Fruit fly (Drosophila melanogaster) whole organism, embryonic: Measurements from ENCODE around the gene hop.

Experiments
- ATbp ChIP-seq: fragments of 200-800 bp; sonication (Bioruptor generic); optimal IDR thresholded peaks from 2 replicates; lab custom pipeline; 2017; ENCODE audit warnings: missing biosample characterization, mild to moderate bottlenecking, missing genetic modification characterization, missing genetic modification reagents
- Antp ChIP-seq: fragments of 200-800 bp; sonication (Bioruptor generic); optimal IDR thresholded peaks from 3 replicates; lab custom pipeline; 2016; ENCODE audit warnings: missing biosample characterization, missing genetic modification characterization
- BEAF-32 ChIP-seq: fragments of 200-800 bp; sonication (Bioruptor generic); optimal IDR thresholded peaks from 3 replicates; lab custom pipeline; 2017; ENCODE audit warnings: missing biosample characterization, missing genetic modification characterization, mild to moderate bottlenecking, moderate library complexity, missing genetic modification reagents
- C15 ChIP-seq: fragments of 200-800 bp; sonication (Bioruptor generic); IDR thresholded peaks from 3 replicates; pipeline ENCODE4 v1.3.6; 2022; ENCODE audit warnings: missing biosample characterization, missing genetic modification characterization
- CG10209 ChIP-seq: fragments of 200-800 bp; sonication (Bioruptor generic); optimal IDR thresholded peaks from 3 replicates; lab custom pipeline; 2017; ENCODE audit warnings: missing biosample characterization, mild to moderate bottlenecking, missing genetic modification characterization, missing genetic modification reagents
- CG10267 ChIP-seq: fragments of 200-800 bp; sonication (Bioruptor generic); optimal IDR thresholded peaks from 2 replicates; lab custom pipeline; 2018; ENCODE audit warnings: missing biosample characterization, mild to moderate bottlenecking, missing genetic modification characterization, moderate library complexity
- CG10565 ChIP-seq: fragments of 200-800 bp; sonication (Bioruptor generic); optimal IDR thresholded peaks from 3 replicates; lab custom pipeline; 2016; ENCODE audit warnings: missing biosample characterization, mild to moderate bottlenecking, missing genetic modification characterization
- CG12659 ChIP-seq: fragments of 200-800 bp; sonication (Bioruptor generic); optimal IDR thresholded peaks from 3 replicates; lab custom pipeline; 2017; ENCODE audit warnings: mild to moderate bottlenecking, missing biosample characterization, missing genetic modification reagents, missing genetic modification characterization
- CG12769 ChIP-seq: fragments of 200-800 bp; sonication (Bioruptor generic); optimal IDR thresholded peaks from 2 replicates; lab custom pipeline; 2019; ENCODE audit warnings: missing biosample characterization, mild to moderate bottlenecking, missing genetic modification characterization, moderate library complexity
- CG14667 ChIP-seq: fragments of 200-800 bp; sonication (Bioruptor generic); IDR thresholded peaks from 2 replicates; pipeline ENCODE4 v1.3.6; 2022; ENCODE audit warnings: missing biosample characterization, missing genetic modification characterization
- CG15073 ChIP-seq: fragments of 200-800 bp; sonication (Bioruptor generic); optimal IDR thresholded peaks from 2 replicates; lab custom pipeline; 2016; ENCODE audit warnings: missing biosample characterization, missing genetic modification characterization
- CG15269 ChIP-seq: fragments of 200-800 bp; sonication (Bioruptor generic); optimal IDR thresholded peaks from 2 replicates; lab custom pipeline; 2018; ENCODE audit warnings: missing biosample characterization, mild to moderate bottlenecking, missing genetic modification characterization, moderate library complexity
- CG15514 ChIP-seq: fragments of 200-800 bp; sonication (Bioruptor generic); optimal IDR thresholded peaks from 3 replicates; lab custom pipeline; 2017; ENCODE audit warnings: missing biosample characterization, missing genetic modification characterization, mild to moderate bottlenecking, moderate library complexity, missing genetic modification reagents
- CG1603 ChIP-seq: fragments of 200-800 bp; sonication (Bioruptor generic); optimal IDR thresholded peaks from 2 replicates; lab custom pipeline; 2019; ENCODE audit warnings: missing biosample characterization, mild to moderate bottlenecking, missing genetic modification characterization, moderate library complexity
- CG17328 ChIP-seq: fragments of 200-800 bp; sonication (Bioruptor generic); IDR thresholded peaks from 2 replicates; pipeline ENCODE4 v1.3.6; 2022; ENCODE audit warnings: missing biosample characterization, missing genetic modification characterization
- CG18262 ChIP-seq: fragments of 200-800 bp; optimal IDR thresholded peaks from 3 replicates; lab custom pipeline; 2019; ENCODE audit warnings: missing biosample characterization, mild to moderate bottlenecking, missing genetic modification characterization, moderate library complexity
- CG31441 ChIP-seq: fragments of 200-800 bp; sonication (Bioruptor generic); IDR thresholded peaks from 2 replicates; pipeline ENCODE4 v1.3.6; 2022; ENCODE audit warnings: missing biosample characterization, missing genetic modification characterization
- CG34422 ChIP-seq: fragments of 200-800 bp; sonication (Bioruptor generic); IDR thresholded peaks from 3 replicates; pipeline ENCODE4 v1.3.6; 2022; ENCODE audit warnings: missing biosample characterization, missing genetic modification characterization
- CG4617 ChIP-seq: fragments of 200-800 bp; sonication (Bioruptor generic); optimal IDR thresholded peaks from 3 replicates; lab custom pipeline; 2016; ENCODE audit warnings: missing biosample characterization, missing genetic modification characterization, borderline replicate concordance
- CG6689 ChIP-seq: fragments of 200-800 bp; sonication (Bioruptor generic); IDR thresholded peaks from 2 replicates; pipeline ENCODE4 v1.3.6; 2022; ENCODE audit warnings: missing biosample characterization, missing genetic modification characterization
- CG7556 ChIP-seq: fragments of 200-800 bp; sonication (Bioruptor generic); optimal IDR thresholded peaks from 2 replicates; lab custom pipeline; 2017; ENCODE audit warnings: missing biosample characterization, mild to moderate bottlenecking, missing genetic modification characterization
- CG9932 ChIP-seq: fragments of 200-800 bp; sonication (Bioruptor generic); IDR thresholded peaks from 2 replicates; pipeline ENCODE4 v1.3.6; 2022; ENCODE audit warnings: missing biosample characterization, missing genetic modification characterization
- E2f2 ChIP-seq: fragments of 200-800 bp; sonication (Bioruptor generic); IDR thresholded peaks from 2 replicates; pipeline ENCODE4 v1.3.6; 2022; ENCODE audit warnings: missing biosample characterization, missing genetic modification characterization
- Gug ChIP-seq: fragments of 200-800 bp; sonication (Bioruptor generic); IDR thresholded peaks from 4 replicates; pipeline ENCODE4 v1.3.6; 2022; ENCODE audit warnings: missing biosample characterization, missing genetic modification characterization
- Hand ChIP-seq: fragments of 200-800 bp; sonication (Bioruptor generic); optimal IDR thresholded peaks from 2 replicates; lab custom pipeline; 2017; ENCODE audit warnings: mild to moderate bottlenecking, missing biosample characterization, missing genetic modification reagents, missing genetic modification characterization
- HmgD ChIP-seq: fragments of 200-800 bp; sonication (Bioruptor generic); optimal IDR thresholded peaks from 3 replicates; lab custom pipeline; 2016; ENCODE audit warnings: missing biosample characterization, missing genetic modification characterization
- Hr3 ChIP-seq: fragments of 200-800 bp; sonication (Bioruptor generic); optimal IDR thresholded peaks from 3 replicates; lab custom pipeline; 2016; ENCODE audit warnings: missing biosample characterization, missing genetic modification characterization
- Med ChIP-seq: fragments of 200-800 bp; sonication (Bioruptor generic); peaks from one replicate; lab custom pipeline; 2016; ENCODE audit warnings: missing biosample characterization, missing genetic modification characterization, mild to moderate bottlenecking, inconsistent platforms, moderate library complexity
- Mrtf ChIP-seq: fragments of 200-800 bp; sonication (Bioruptor generic); IDR thresholded peaks from 3 replicates; pipeline ENCODE4 v1.3.6; 2022; ENCODE audit warnings: missing biosample characterization, missing genetic modification characterization
- Rfx ChIP-seq: fragments of 200-800 bp; sonication (Bioruptor generic); IDR thresholded peaks from 2 replicates; pipeline ENCODE4 v1.3.6; 2022; ENCODE audit warnings: missing biosample characterization, missing genetic modification characterization
- Sox102F ChIP-seq: fragments of 200-800 bp; sonication (Bioruptor generic); optimal IDR thresholded peaks from 2 replicates; lab custom pipeline; 2018; ENCODE audit warnings: missing biosample characterization, mild to moderate bottlenecking, missing genetic modification characterization, moderate library complexity
- YL-1 ChIP-seq: fragments of 200-800 bp; sonication (Bioruptor generic); optimal IDR thresholded peaks from 3 replicates; lab custom pipeline; 2017; ENCODE audit warnings: missing biosample characterization, mild to moderate bottlenecking, missing genetic modification characterization
- cad ChIP-seq: fragments of >200 bp; optimal IDR thresholded peaks from 2 replicates; lab custom pipeline; 2017; ENCODE audit warnings: missing biosample characterization, missing genetic modification characterization
- danr ChIP-seq: fragments of 200-800 bp; sonication (Bioruptor generic); IDR thresholded peaks from 2 replicates; pipeline ENCODE4 v1.3.6; 2022; ENCODE audit warnings: missing biosample characterization, missing genetic modification characterization
- dm ChIP-seq: fragments of 200-800 bp; sonication (Bioruptor generic); optimal IDR thresholded peaks from 3 replicates; lab custom pipeline; 2016; ENCODE audit warnings: missing biosample characterization, missing genetic modification characterization
- ewg ChIP-seq: fragments of 200-800 bp; sonication (Bioruptor generic); optimal IDR thresholded peaks from 3 replicates; lab custom pipeline; 2017; ENCODE audit warnings: mild to moderate bottlenecking, missing biosample characterization, missing genetic modification reagents, missing genetic modification characterization
- gcm2 ChIP-seq: fragments of 200-800 bp; sonication (Bioruptor generic); optimal IDR thresholded peaks from 2 replicates; lab custom pipeline; 2016; ENCODE audit warnings: missing biosample characterization, missing genetic modification characterization
- gem ChIP-seq: fragments of 200-800 bp; sonication (Bioruptor generic); optimal IDR thresholded peaks from 2 replicates; lab custom pipeline; 2019; ENCODE audit warnings: missing biosample characterization, mild to moderate bottlenecking, missing genetic modification characterization, moderate library complexity
- gfzf ChIP-seq: fragments of 200-800 bp; sonication (Bioruptor generic); optimal IDR thresholded peaks from 2 replicates; lab custom pipeline; 2016; ENCODE audit warnings: missing biosample characterization, mild to moderate bottlenecking, missing genetic modification characterization, moderate library complexity
- maf-S ChIP-seq: fragments of 200-800 bp; sonication (Bioruptor generic); optimal IDR thresholded peaks from 2 replicates; lab custom pipeline; 2016; ENCODE audit warnings: missing biosample characterization, missing genetic modification characterization
- nerfin-1 ChIP-seq: fragments of 200-800 bp; sonication (Bioruptor generic); optimal IDR thresholded peaks from 3 replicates; lab custom pipeline; 2019; ENCODE audit warnings: missing biosample characterization, mild to moderate bottlenecking, missing genetic modification characterization, moderate library complexity
- oc ChIP-seq: fragments of 200-800 bp; sonication (Bioruptor generic); optimal IDR thresholded peaks from 2 replicates; lab custom pipeline; 2018; ENCODE audit warnings: missing biosample characterization, mild to moderate bottlenecking, missing genetic modification characterization, moderate library complexity
- odd ChIP-seq: fragments of 200-800 bp; sonication (Bioruptor generic); optimal IDR thresholded peaks from 2 replicates; lab custom pipeline; 2017; ENCODE audit warnings: missing biosample characterization, mild to moderate bottlenecking, missing genetic modification characterization
- pita ChIP-seq: fragments of 200-800 bp; sonication (Bioruptor generic); optimal IDR thresholded peaks from 2 replicates; lab custom pipeline; 2017; ENCODE audit warnings: missing biosample characterization, mild to moderate bottlenecking, missing genetic modification characterization
- pum ChIP-seq: fragments of 200-800 bp; sonication (Bioruptor generic); optimal IDR thresholded peaks from 2 replicates; lab custom pipeline; 2016; ENCODE audit warnings: missing biosample characterization, missing genetic modification characterization
- pzg ChIP-seq: fragments of 200-800 bp; sonication (Bioruptor generic); optimal IDR thresholded peaks from 3 replicates; lab custom pipeline; 2018; ENCODE audit warnings: missing biosample characterization, mild to moderate bottlenecking, missing genetic modification characterization, moderate library complexity
- schlank ChIP-seq: fragments of 200-800 bp; sonication (Bioruptor generic); optimal IDR thresholded peaks from 2 replicates; lab custom pipeline; 2018; ENCODE audit warnings: missing biosample characterization, mild to moderate bottlenecking, missing genetic modification characterization
- ssp ChIP-seq: fragments of 200-800 bp; sonication (Bioruptor generic); IDR thresholded peaks from 2 replicates; pipeline ENCODE4 v1.3.6; 2022; ENCODE audit warnings: missing biosample characterization, missing genetic modification characterization
- tap ChIP-seq: fragments of 200-800 bp; optimal IDR thresholded peaks from 3 replicates; lab custom pipeline; 2019; ENCODE audit warnings: missing biosample characterization, mild to moderate bottlenecking, missing genetic modification characterization, moderate library complexity
- toy ChIP-seq: fragments of 200-800 bp; sonication (Bioruptor generic); IDR thresholded peaks from 2 replicates; pipeline ENCODE4 v1.3.6; 2022; ENCODE audit warnings: missing biosample characterization, missing genetic modification characterization
- unpg ChIP-seq: fragments of 200-800 bp; sonication (Bioruptor generic); optimal IDR thresholded peaks from 3 replicates; lab custom pipeline; 2018; ENCODE audit warnings: missing biosample characterization, mild to moderate bottlenecking, missing genetic modification characterization, moderate library complexity
- vnd ChIP-seq: fragments of 200-800 bp; sonication (Bioruptor generic); IDR thresholded peaks from 3 replicates; pipeline ENCODE4 v1.3.6; 2022; ENCODE audit warnings: missing biosample characterization, missing genetic modification characterization; ENCODE audit not compliant: partially characterized antibody

The hop gene

DNA sequence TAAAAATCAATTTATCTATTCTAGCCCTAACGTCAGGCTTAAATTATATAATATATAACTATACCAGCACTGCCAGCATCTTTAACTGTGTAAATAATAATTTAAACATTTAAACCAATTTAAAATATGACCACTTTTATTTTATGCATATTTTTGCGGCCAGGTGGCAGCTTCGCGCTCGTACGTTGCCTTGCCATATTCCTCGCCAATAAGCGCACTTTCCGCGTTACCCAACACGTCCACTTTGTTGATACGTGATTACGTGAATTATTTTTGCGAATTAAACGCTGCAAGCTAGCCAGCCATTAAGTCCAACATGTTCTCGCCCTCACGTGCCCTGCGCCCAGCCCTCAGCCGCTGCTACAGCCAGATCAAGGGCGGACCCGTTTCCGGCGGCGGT, 18.1 kb downstream of the hop start, which contains the start of gene NdufV3 (continued):
- TF ChIP-seq CG10565 (no peak), HmgD (no peak), Med (peak; percentile 57), schlank (tag; lab: Kevin White, UChicago) (no peak), CG31441 (GFP tag; lab: Robert Waterston, UW) (no peak), gem (tag; lab: Kevin White, UChicago) (peak; percentile 24), CG1603 (tag; lab: Kevin White, UChicago) (peak; percentile 35), ssp (GFP tag; lab: Robert Waterston, UW) (no peak), BEAF-32 (GFP tag; lab: Kevin White, UChicago) (peak; percentile 27), pzg (GFP tag; lab: Kevin White, UChicago) (peak; percentile 56), Mrtf (GFP tag; lab: Robert Waterston, UW) (no peak), Gug (GFP tag; lab: Robert Waterston, UW) (peak; percentile 20; the same call in 1 of the 4 replicates), Sox102F (no peak), oc (tag; lab: Kevin White, UChicago) (no peak), pum (GFP tag; lab: Kevin White, UChicago) (no peak), Hand (GFP tag; lab: Kevin White, UChicago) (no peak), vnd (GFP tag; lab: Robert Waterston, UW) (no peak), CG15073 (no peak), CG7556 (no peak), C15 (no peak), cad (no peak), CG17328 (GFP tag; lab: Robert Waterston, UW) (no peak), CG18262 (tag; lab: Kevin White, UChicago) (no peak), Antp (GFP tag; lab: Kevin White, UChicago) (no peak), CG10267 (tag; lab: Kevin White, UChicago) (peak; percentile 49), odd (no peak), CG14667 (no peak), unpg (GFP tag; lab: Kevin White, UChicago) (no peak), nerfin-1 (tag; lab: Kevin White, UChicago) (no peak), E2f2 (GFP tag; lab: Robert Waterston, UW) (peak; percentile 46), Rfx (GFP tag; lab: Robert Waterston, UW) (peak; percentile 67), CG12769 (tag; lab: Kevin White, UChicago) (peak; percentile 22)

DNA sequence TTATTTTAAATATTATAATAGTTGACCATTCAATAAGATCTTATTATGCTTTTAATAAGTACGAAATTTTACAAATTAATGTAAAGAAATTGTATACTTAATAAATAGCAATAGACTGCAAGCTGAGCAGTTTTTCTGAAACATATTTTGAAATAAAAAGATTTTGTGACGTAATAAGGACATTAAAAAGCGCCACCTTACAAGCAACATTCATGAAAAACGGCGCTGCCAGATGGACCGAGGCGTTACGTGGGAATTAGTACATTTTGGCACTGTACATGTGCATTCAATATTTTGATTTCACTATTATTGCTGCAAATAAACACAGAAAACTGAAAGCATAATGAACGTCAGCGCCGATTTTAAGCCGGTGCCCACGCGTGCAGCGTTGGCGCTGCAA, 19.1 kb downstream of the hop start, which contains the start of gene CG1738:
Gene CG1738 (plus strand): TSS at position 221 of the 400 bp plus-strand sequence.
- TF ChIP-seq E2f2 (GFP tag; lab: Robert Waterston, UW) (peak; percentile 25; the same call in 1 of the 2 replicates), Hr3 (GFP tag; lab: Kevin White, UChicago) (no peak), CG6689 (GFP tag; lab: Robert Waterston, UW) (peak; percentile 100), maf-S (GFP tag; lab: Kevin White, UChicago) (no peak), ATbp (GFP tag; lab: Kevin White, UChicago) (no peak), CG4617 (peak; percentile 14), CG15269 (tag; lab: Kevin White, UChicago) (peak; percentile 30), tap (no peak), pita (GFP tag; lab: Kevin White, UChicago) (no peak), CG12659 (GFP tag; lab: Kevin White, UChicago) (peak; percentile 23), CG10209 (no peak), ewg (GFP tag; lab: Kevin White, UChicago) (no peak), CG9932 (peak; percentile 61), YL-1 (GFP tag; lab: Kevin White, UChicago) (no peak), gcm2 (GFP tag; lab: Kevin White, UChicago) (no peak), toy (GFP tag; lab: Robert Waterston, UW) (no peak), dm (peak; percentile 60), gfzf (GFP tag; lab: Kevin White, UChicago) (peak; percentile 71), CG34422 (0 out of 3 replicates have a peak, but pooled peaks have one; percentile 44), CG31441 (GFP tag; lab: Robert Waterston, UW) (0 out of 2 replicates have a peak, but pooled peaks have one; percentile 22), danr (GFP tag; lab: Robert Waterston, UW) (no peak), CG15514 (GFP tag; lab: Kevin White, UChicago) (peak; percentile 31)
